Fruit fly (Drosophila melanogaster): ENCODE measurements around the gene Ddr.
A peak's percentile ranks its signal among the peaks of the same experiment; 100 is the strongest.

Ddr gene

DNA sequence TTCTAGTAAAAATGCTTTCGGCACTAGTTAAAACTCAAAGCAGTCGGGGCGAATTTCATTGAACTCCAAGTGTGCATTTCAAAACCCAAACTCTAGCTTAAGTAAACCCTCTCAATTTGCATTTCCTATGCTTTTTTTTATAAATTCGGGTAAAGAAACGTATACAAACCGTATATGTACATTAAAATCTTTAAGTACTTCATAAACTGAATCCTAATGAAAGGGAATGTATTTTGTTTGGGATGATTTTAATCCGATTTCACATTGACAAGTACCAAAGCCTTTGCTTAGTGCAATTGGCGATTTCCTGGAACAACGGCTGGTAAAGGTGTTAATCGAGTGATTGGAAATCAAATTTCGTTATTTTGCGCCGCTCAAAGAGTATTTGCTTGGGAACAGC, 88.3 kb downstream of the Ddr start:
- TF ChIP-seq GATAd (GFP tag; optimal IDR thresholded peaks at IDR 0.05) (no peak), dmrt93B (GFP tag; optimal IDR thresholded peaks at IDR 0.05) (no peak), ey (GFP tag; optimal IDR thresholded peaks at IDR 0.05) (no peak), sv (GFP tag; optimal IDR thresholded peaks at IDR 0.05) (no peak), Hr78 (GFP tag; optimal IDR thresholded peaks at IDR 0.05) (no peak), br (GFP tag; optimal IDR thresholded peaks at IDR 0.05) (no peak), lola (GFP tag; optimal IDR thresholded peaks at IDR 0.05) (no peak), rgr (GFP tag; optimal IDR thresholded peaks at IDR 0.05) (no peak), OdsH (GFP tag; optimal IDR thresholded peaks at IDR 0.05) (no peak), dl (GFP tag; optimal IDR thresholded peaks at IDR 0.05; ENCODE audit: insufficient read depth in 1 of 2, partially characterized antibody in 2 of 2) (no peak), sage (GFP tag; optimal IDR thresholded peaks at IDR 0.05) (no peak), h (GFP tag; optimal IDR thresholded peaks at IDR 0.05) (no peak), Dfd (GFP tag; optimal IDR thresholded peaks at IDR 0.05) (no peak), jim (GFP tag; optimal IDR thresholded peaks at IDR 0.05) (no peak), woc (GFP tag; optimal IDR thresholded peaks at IDR 0.05) (no peak), CG9705 (GFP tag; optimal IDR thresholded peaks at IDR 0.05) (no peak), dsf (GFP tag; optimal IDR thresholded peaks at IDR 0.05; ENCODE audit: borderline replicate concordance) (no peak), Abd-B (GFP tag; optimal IDR thresholded peaks at IDR 0.05) (no peak), usp (GFP tag; optimal IDR thresholded peaks at IDR 0.05) (no peak), Mio (GFP tag; optimal IDR thresholded peaks at IDR 0.05) (no peak)

dm6 chr2L:6343084-6343873, 90.4 kb downstream of the Ddr start:
- TF ChIP-seq br (GFP tag; optimal IDR thresholded peaks at IDR 0.05) = no peak
- TF ChIP-seq dl (GFP tag; optimal IDR thresholded peaks at IDR 0.05; ENCODE audit: insufficient read depth in 1 of 2, partially characterized antibody in 2 of 2) = peak in 1 of 2 experiments; percentile 18
- TF ChIP-seq h (GFP tag; optimal IDR thresholded peaks at IDR 0.05) = peak; percentile 15
- no peak for TF ChIP-seq Hr78 (GFP tag; optimal IDR thresholded peaks at IDR 0.05)
- TF ChIP-seq Rel (GFP tag; optimal IDR thresholded peaks at IDR 0.05) = no peak
- peak; percentile 37 for TF ChIP-seq Rel (tag; optimal IDR thresholded peaks at IDR 0.05)
- TF ChIP-seq psq (GFP tag; optimal IDR thresholded peaks at IDR 0.05) = peak; percentile 29
- TF ChIP-seq dmrt93B (GFP tag; optimal IDR thresholded peaks at IDR 0.05) = no peak
- peak; percentile 5 for TF ChIP-seq Dif (GFP tag; optimal IDR thresholded peaks at IDR 0.05; ENCODE audit: partially characterized antibody)
- TF ChIP-seq GATAd (GFP tag; optimal IDR thresholded peaks at IDR 0.05) = no peak
- peak; percentile 51 for TF ChIP-seq Hr83 (GFP tag; optimal IDR thresholded peaks at IDR 0.05; ENCODE audit: poor library complexity, severe bottlenecking)

DNA sequence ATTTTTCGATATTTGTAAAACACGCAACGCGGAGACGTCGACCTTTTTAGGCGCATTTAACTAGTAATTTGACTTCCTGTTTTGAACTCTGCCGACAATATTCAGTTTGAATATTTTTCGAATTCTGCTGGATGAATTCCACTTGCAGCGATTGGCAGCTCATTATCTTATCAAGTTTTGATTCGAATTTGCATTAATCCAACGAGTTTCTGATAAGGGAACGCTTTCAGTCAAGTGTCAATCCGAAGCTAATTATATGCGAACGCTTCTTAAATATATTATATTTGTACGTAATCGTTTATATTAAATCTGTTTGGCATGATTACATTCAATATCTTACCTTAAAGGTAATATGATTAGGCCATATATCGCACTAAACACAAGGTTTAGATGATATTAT, 95.4 kb downstream of the Ddr start, which contains the start of gene CG9497:
Gene CG9497 (minus strand): TSS at position 101 of the 400 bp plus-strand sequence.
- TF ChIP-seq brk (GFP tag; optimal IDR thresholded peaks at IDR 0.05) (no peak), OdsH (GFP tag; optimal IDR thresholded peaks at IDR 0.05) (no peak)

dm6 chr2L:6350984-6351808, 98.3 kb downstream of the Ddr start, which contains the start of gene CG9498:
Gene CG9498 (minus strand): TSS chr2L:6351034.
- TF ChIP-seq CG9705 (GFP tag; optimal IDR thresholded peaks at IDR 0.05) (no peak), OdsH (GFP tag; optimal IDR thresholded peaks at IDR 0.05) (peak; percentile 47), Abd-B (GFP tag; optimal IDR thresholded peaks at IDR 0.05) (no peak), foxo (GFP tag; optimal IDR thresholded peaks at IDR 0.05) (peak in 1 of 2 experiments; percentile 74), psq (GFP tag; optimal IDR thresholded peaks at IDR 0.05) (no peak), dmrt93B (GFP tag; optimal IDR thresholded peaks at IDR 0.05) (no peak), HLH106 (tag; optimal IDR thresholded peaks at IDR 0.05) (peak; percentile 0), sv (GFP tag; optimal IDR thresholded peaks at IDR 0.05) (peak; percentile 24), fru (GFP tag; optimal IDR thresholded peaks at IDR 0.05) (peak; percentile 22), CrebA (GFP tag; optimal IDR thresholded peaks at IDR 0.05; ENCODE audit: borderline replicate concordance) (no peak), N (GFP tag; optimal IDR thresholded peaks at IDR 0.05) (no peak), ey (GFP tag; optimal IDR thresholded peaks at IDR 0.05) (no peak), CG32264 (GFP tag; optimal IDR thresholded peaks at IDR 0.05) (no peak), Vsx2 (GFP tag; optimal IDR thresholded peaks at IDR 0.05; ENCODE audit: partially characterized antibody) (peak; percentile 37), br (GFP tag; optimal IDR thresholded peaks at IDR 0.05) (no peak), Rel (GFP tag; optimal IDR thresholded peaks at IDR 0.05) (no peak), Rel (tag; optimal IDR thresholded peaks at IDR 0.05) (no peak), h (GFP tag; optimal IDR thresholded peaks at IDR 0.05) (no peak)

Data from whole organism, wandering third instar larva.